Fruit fly (Drosophila melanogaster): Measurements from ENCODE around the gene CG32376.

The CG32376 gene

DNA sequence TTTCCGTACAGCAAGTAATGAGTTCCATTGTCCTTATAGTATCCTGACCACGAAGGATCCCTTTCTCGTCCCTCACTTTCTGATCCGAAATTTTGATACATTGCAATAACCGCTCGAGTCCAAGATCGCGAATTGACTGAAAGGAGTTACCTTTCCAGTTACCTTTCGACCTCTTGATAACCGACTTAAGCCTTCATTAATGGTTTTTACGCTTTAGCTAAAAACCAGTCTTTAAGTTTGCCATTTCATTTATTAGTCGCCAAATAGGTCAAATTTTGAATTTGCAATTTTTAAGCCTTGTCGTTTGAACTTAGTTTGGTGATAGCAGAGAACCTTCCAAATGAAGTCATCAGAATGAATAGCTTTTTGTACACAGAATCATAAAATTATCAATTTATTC is at the start of gene CG32376:
Gene CG32376, minus strand, starts transcription at position 101 of the 400 bp plus-strand sequence.
- TF ChIP-seq acj6 (GFP tag; optimal IDR thresholded peaks at IDR 0.05) = no peak
- TF ChIP-seq OdsH (GFP tag; optimal IDR thresholded peaks at IDR 0.05) = no peak
- no peak for TF ChIP-seq Sox102F (GFP tag; optimal IDR thresholded peaks at IDR 0.05)
- TF ChIP-seq esn (GFP tag; optimal IDR thresholded peaks at IDR 0.05) = no peak
- TF ChIP-seq Hr38 (GFP tag; optimal IDR thresholded peaks at IDR 0.05) = no peak
- no peak for TF ChIP-seq fkh (GFP tag; optimal IDR thresholded peaks at IDR 0.05)
- TF ChIP-seq Sox14 (GFP tag; optimal IDR thresholded peaks at IDR 0.05) = no peak
- no peak for TF ChIP-seq CG16779 (tag; optimal IDR thresholded peaks at IDR 0.05)
- no peak for TF ChIP-seq CG11294 (GFP tag; IDR thresholded peaks at IDR 0.05)
- no peak for TF ChIP-seq Eip93F (GFP tag; optimal IDR thresholded peaks at IDR 0.05)

DNA sequence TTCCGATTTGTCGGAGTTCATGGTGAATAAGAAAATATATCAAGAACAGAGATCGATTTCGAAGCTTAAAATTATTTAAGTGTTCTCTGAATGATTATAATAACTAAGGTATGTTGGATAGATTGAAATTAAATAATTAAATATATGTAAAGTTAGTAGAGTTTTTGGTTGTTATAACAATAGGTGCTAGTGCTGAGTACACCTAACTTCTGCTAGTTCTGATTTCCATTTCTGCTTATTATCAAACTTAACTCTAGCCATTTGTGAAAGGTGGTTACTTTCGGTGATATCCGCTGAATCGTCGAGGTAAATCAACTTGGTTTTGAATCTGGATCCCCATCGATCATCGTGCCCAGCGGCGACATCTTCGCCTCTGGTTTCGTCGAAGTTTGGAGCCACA is 48.6 kb upstream of the CG32376 start, which contains the start of gene t-Grip84:
Gene t-Grip84, minus strand, starts transcription at position 101 of the 400 bp plus-strand sequence.
- TF ChIP-seq fd59A (GFP tag; optimal IDR thresholded peaks at IDR 0.05) (no peak), esn (GFP tag; optimal IDR thresholded peaks at IDR 0.05) (no peak)

DNA sequence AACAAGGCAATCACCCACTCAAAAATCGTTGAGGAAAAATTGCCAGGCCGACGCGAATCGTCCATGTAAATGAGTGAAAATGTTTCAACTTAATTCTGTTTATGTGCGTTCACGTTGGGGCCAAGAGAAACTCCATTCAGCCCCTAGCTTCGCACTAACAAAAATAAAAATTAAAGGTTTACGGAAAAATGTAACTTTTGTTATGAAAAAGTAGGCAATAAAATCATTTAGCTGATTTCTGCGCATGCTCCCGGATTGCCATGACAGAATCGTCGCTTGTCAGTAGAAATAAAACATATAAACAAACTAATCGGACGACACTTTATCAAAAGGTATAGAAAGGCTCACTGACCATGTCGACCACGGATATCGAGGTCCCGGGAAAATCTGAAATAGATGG is 40.9 kb upstream of the CG32376 start, which contains the start of gene mmm:
Gene mmm, plus strand, starts transcription at position 301 of the 400 bp plus-strand sequence.
- TF ChIP-seq CG32006 (GFP tag; optimal IDR thresholded peaks at IDR 0.05) (no peak), Ets21C (GFP tag; optimal IDR thresholded peaks at IDR 0.05) (no peak), CG11762 (GFP tag; optimal IDR thresholded peaks at IDR 0.05; ENCODE audit: insufficient read depth) (no peak), CG7368 (GFP tag; optimal IDR thresholded peaks at IDR 0.05) (no peak), eg (GFP tag; IDR thresholded peaks at IDR 0.05) (no peak), Ets96B (tag; optimal IDR thresholded peaks at IDR 0.05) (no peak), Hr39 (GFP tag; optimal IDR thresholded peaks at IDR 0.05) (no peak), CG11902 (GFP tag; optimal IDR thresholded peaks at IDR 0.05) (no peak), cyc (GFP tag; optimal IDR thresholded peaks at IDR 0.05) (no peak)

DNA sequence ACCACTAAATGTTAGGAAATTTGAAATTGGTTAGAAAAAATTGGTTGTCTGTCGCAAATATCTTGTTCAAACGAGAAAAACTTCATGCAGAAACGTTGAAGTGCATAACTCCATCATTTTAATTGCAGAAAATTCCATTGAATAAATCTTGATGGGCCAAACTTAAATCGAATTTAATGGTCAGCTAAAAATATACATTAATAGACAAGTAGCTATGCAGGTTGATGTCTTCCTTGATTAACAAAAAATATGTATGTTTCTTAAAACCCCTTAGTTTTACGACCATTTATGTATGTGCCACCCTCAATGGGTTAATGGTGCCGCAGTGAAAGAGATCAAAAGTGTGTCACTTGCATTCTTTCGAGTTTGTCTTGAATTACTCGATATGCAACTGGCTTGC is 30.7 kb upstream of the CG32376 start:
- TF ChIP-seq Hr39 (GFP tag; optimal IDR thresholded peaks at IDR 0.05) (no peak), Eip93F (GFP tag; optimal IDR thresholded peaks at IDR 0.05) (no peak), eg (GFP tag; IDR thresholded peaks at IDR 0.05) (no peak), CG32006 (GFP tag; optimal IDR thresholded peaks at IDR 0.05) (peak; percentile 20), CG8319 (GFP tag; optimal IDR thresholded peaks at IDR 0.05) (no peak), pdm3 (GFP tag; optimal IDR thresholded peaks at IDR 0.05) (no peak), OdsH (GFP tag; optimal IDR thresholded peaks at IDR 0.05) (peak; percentile 7), topi (GFP tag; optimal IDR thresholded peaks at IDR 0.05) (no peak), Sox15 (GFP tag; optimal IDR thresholded peaks at IDR 0.05) (peak; percentile 3), CG16779 (tag; optimal IDR thresholded peaks at IDR 0.05) (no peak), CG7368 (GFP tag; optimal IDR thresholded peaks at IDR 0.05) (no peak), CG6276 (GFP tag; optimal IDR thresholded peaks at IDR 0.05) (no peak), fkh (GFP tag; optimal IDR thresholded peaks at IDR 0.05) (no peak), ss (GFP tag; optimal IDR thresholded peaks at IDR 0.05) (no peak), CG1621 (tag; optimal IDR thresholded peaks at IDR 0.05) (no peak), CG6163 (GFP tag; IDR thresholded peaks at IDR 0.05) (no peak), fd59A (GFP tag; optimal IDR thresholded peaks at IDR 0.05) (no peak), Smox (GFP tag; optimal IDR thresholded peaks at IDR 0.05) (peak; percentile 19), Ets21C (GFP tag; optimal IDR thresholded peaks at IDR 0.05) (no peak), Gug (GFP tag; IDR thresholded peaks at IDR 0.05) (no peak), CG11902 (GFP tag; optimal IDR thresholded peaks at IDR 0.05) (no peak), achi (GFP tag; optimal IDR thresholded peaks at IDR 0.05) (peak; percentile 1), CG8119 (GFP tag; IDR thresholded peaks at IDR 0.05) (no peak), CG3032 (tag; optimal IDR thresholded peaks at IDR 0.05) (no peak), svp (GFP tag) (peak; percentile 77), CG10631 (GFP tag; optimal IDR thresholded peaks at IDR 0.05) (no peak), dac (GFP tag; optimal IDR thresholded peaks at IDR 0.05) (no peak), Eip78C (GFP tag) (peak; percentile 65), CG34406 (GFP tag; optimal IDR thresholded peaks at IDR 0.05) (peak; percentile 4), Eip75B (GFP tag; optimal IDR thresholded peaks at IDR 0.05) (no peak), CG4318 (GFP tag; optimal IDR thresholded peaks at IDR 0.05) (no peak), Blimp-1 (GFP tag; optimal IDR thresholded peaks at IDR 0.05) (no peak), Hr4 (GFP tag; optimal IDR thresholded peaks at IDR 0.05) (no peak), CG11762 (GFP tag; optimal IDR thresholded peaks at IDR 0.05; ENCODE audit: insufficient read depth) (no peak), CG10669 (GFP tag; optimal IDR thresholded peaks at IDR 0.05) (no peak)

Measured in whole organism, prepupa.